Fruit fly (Drosophila melanogaster): ENCODE results near the gene CG13999.

dm6 chr2L:5979055-5979399 is 22.8 kb upstream of the CG13999 start:
- TF ChIP-seq NC2α (GFP tag; optimal IDR thresholded peaks at IDR 0.05), result no peak
- TF ChIP-seq bowl (GFP tag; IDR thresholded peaks at IDR 0.05), result no peak
- no peak for TF ChIP-seq CG12659 (GFP tag; optimal IDR thresholded peaks at IDR 0.05)
- TF ChIP-seq CG13296 (GFP tag; optimal IDR thresholded peaks at IDR 0.05), result no peak
- TF ChIP-seq ttk (GFP tag; IDR thresholded peaks at IDR 0.05), result no peak
- TF ChIP-seq CG6175 (GFP tag; IDR thresholded peaks at IDR 0.05), result no peak
- no peak for TF ChIP-seq CG1792 (GFP tag; optimal IDR thresholded peaks at IDR 0.05)
- TF ChIP-seq mam (GFP tag; optimal IDR thresholded peaks at IDR 0.05), result no peak
- TF ChIP-seq cad (GFP tag; optimal IDR thresholded peaks at IDR 0.05), result no peak
